Worm (Caenorhabditis elegans) whole organism, L3 larva: ENCODE data around the gene W06G6.17.
"Not testable (repeated sequence)": the region's sequence is repeated elsewhere in the genome, so short reads cannot be mapped to it uniquely, and the experiment has no call there.

Experiments used
- R02D3.7 ChIP-seq: fragments of 150-350 bp; optimal IDR thresholded peaks from 2 replicates; lab custom pipeline; 2014; ENCODE audit warnings: missing biosample characterization, missing genetic modification characterization
- aly-2 ChIP-seq: fragments of 150-350 bp; optimal IDR thresholded peaks from 2 replicates; lab custom pipeline; 2014; ENCODE audit warnings: missing biosample characterization, missing genetic modification characterization
- ceh-16 ChIP-seq: sonication (generic microtip); optimal IDR thresholded peaks from 2 replicates; lab custom pipeline; 2017; ENCODE audit warnings: missing biosample characterization, missing genetic modification characterization
- ceh-82 ChIP-seq: fragments of 150-350 bp; optimal IDR thresholded peaks from 2 replicates; lab custom pipeline; 2014; ENCODE audit warnings: missing biosample characterization, missing genetic modification characterization
- ceh-9 ChIP-seq: sonication (generic microtip); optimal IDR thresholded peaks from 2 replicates; lab custom pipeline; 2018; ENCODE audit warnings: missing biosample characterization, missing genetic modification characterization
- daf-12 ChIP-seq: fragments of 150-350 bp; optimal IDR thresholded peaks from 2 replicates; lab custom pipeline; 2014; ENCODE audit warnings: missing biosample characterization, missing genetic modification reagents, missing genetic modification characterization
- egl-27 ChIP-seq: sonication (generic microtip); optimal IDR thresholded peaks from 4 replicates; lab custom pipeline; 2017; ENCODE audit warnings: missing biosample characterization, missing genetic modification reagents, missing genetic modification characterization
- elt-1 ChIP-seq: fragments of 150-350 bp; optimal IDR thresholded peaks from 2 replicates; lab custom pipeline; 2014; ENCODE audit warnings: missing biosample characterization, missing genetic modification characterization
- elt-2 ChIP-seq: sonication (generic microtip); optimal IDR thresholded peaks from 2 replicates; lab custom pipeline; 2016; ENCODE audit warnings: missing genetic modification reagents, mild to moderate bottlenecking, missing genetic modification characterization, missing compliant biosample characterization
- elt-3 ChIP-seq, 3 experiments: fragments of 150-350 bp in 1 of 3; sonication (generic microtip) in 2 of 3; optimal IDR thresholded peaks; 2 replicates in 2 of 3; 4 replicates in 1 of 3; lab custom pipeline; 2014 to 2017; ENCODE audit warnings: missing biosample characterization in 3 of 3, missing genetic modification characterization in 3 of 3
- eor-1 ChIP-seq, 2 experiments: fragments of 150-350 bp; optimal IDR thresholded peaks; 2 replicates each; lab custom pipeline; 2014 to 2018; ENCODE audit warnings: missing biosample characterization in 2 of 2, missing genetic modification characterization in 2 of 2
- fos-1 ChIP-seq: fragments of 150-350 bp; optimal IDR thresholded peaks from 2 replicates; lab custom pipeline; 2014; ENCODE audit warnings: missing biosample characterization, missing genetic modification characterization
- hmg-11 ChIP-seq: sonication (generic microtip); optimal IDR thresholded peaks from 2 replicates; lab custom pipeline; 2016; ENCODE audit warnings: missing genetic modification characterization, missing compliant biosample characterization
- jun-1 ChIP-seq: fragments of 150-350 bp; optimal IDR thresholded peaks from 2 replicates; lab custom pipeline; 2014; ENCODE audit warnings: missing biosample characterization, missing genetic modification reagents, missing genetic modification characterization
- lin-15B ChIP-seq: fragments of 150-350 bp; optimal IDR thresholded peaks from 2 replicates; lab custom pipeline; 2014; ENCODE audit warnings: missing biosample characterization, missing genetic modification characterization
- lsy-12 ChIP-seq: sonication (generic microtip); optimal IDR thresholded peaks from 2 replicates; lab custom pipeline; 2016; ENCODE audit warnings: mild to moderate bottlenecking, missing genetic modification characterization, missing compliant biosample characterization
- mml-1 ChIP-seq: fragments of 150-350 bp; sonication (generic microtip); optimal IDR thresholded peaks from 3 replicates; lab custom pipeline; 2014; ENCODE audit warnings: missing biosample characterization, missing genetic modification characterization
- nfya-1 ChIP-seq: sonication (generic microtip); optimal IDR thresholded peaks from 2 replicates; lab custom pipeline; 2017; ENCODE audit warnings: missing genetic modification characterization, mild to moderate bottlenecking, missing compliant biosample characterization, antibody characterized with exemption, moderate library complexity; ENCODE audit not compliant: insufficient read depth
- nhr-11 ChIP-seq: fragments of 150-350 bp; optimal IDR thresholded peaks from 2 replicates; lab custom pipeline; 2014; ENCODE audit warnings: missing biosample characterization, missing genetic modification characterization
- nhr-12 ChIP-seq: fragments of 150-350 bp; optimal IDR thresholded peaks from 2 replicates; lab custom pipeline; 2014; ENCODE audit warnings: missing biosample characterization, missing genetic modification characterization
- nhr-23 ChIP-seq: fragments of 150-350 bp; optimal IDR thresholded peaks from 2 replicates; lab custom pipeline; 2014; ENCODE audit warnings: missing biosample characterization, missing genetic modification reagents, missing genetic modification characterization
- nhr-25 ChIP-seq: sonication (generic microtip); optimal IDR thresholded peaks from 2 replicates; lab custom pipeline; 2017; ENCODE audit warnings: missing biosample characterization, missing genetic modification characterization
- nhr-28 ChIP-seq: fragments of 150-350 bp; optimal IDR thresholded peaks from 2 replicates; lab custom pipeline; 2014; ENCODE audit warnings: missing biosample characterization, missing genetic modification characterization
- nhr-43 ChIP-seq: sonication (generic microtip); optimal IDR thresholded peaks from 2 replicates; lab custom pipeline; 2016; ENCODE audit warnings: mild to moderate bottlenecking, missing genetic modification characterization, missing compliant biosample characterization; ENCODE audit not compliant: poor library complexity, severe bottlenecking
- nhr-67 ChIP-seq: fragments of 150-350 bp; optimal IDR thresholded peaks from 2 replicates; lab custom pipeline; 2014; ENCODE audit warnings: missing biosample characterization, missing genetic modification characterization
- nhr-76 ChIP-seq: fragments of 150-350 bp; sonication (generic microtip); optimal IDR thresholded peaks from 5 replicates; lab custom pipeline; 2014; ENCODE audit warnings: missing biosample characterization, missing genetic modification characterization
- nhr-77 ChIP-seq: fragments of 150-350 bp; optimal IDR thresholded peaks from 2 replicates; lab custom pipeline; 2014; ENCODE audit warnings: missing biosample characterization, missing genetic modification characterization
- pha-4 ChIP-seq: fragments of 150-350 bp; optimal IDR thresholded peaks from 2 replicates; lab custom pipeline; 2014; ENCODE audit warnings: missing biosample characterization, missing genetic modification reagents, missing genetic modification characterization
- pqm-1 ChIP-seq: fragments of 150-350 bp; optimal IDR thresholded peaks from 2 replicates; lab custom pipeline; 2017; ENCODE audit warnings: missing biosample characterization, missing genetic modification characterization, inconsistent platforms
- sea-2 ChIP-seq: fragments of 150-350 bp; sonication (generic microtip); optimal IDR thresholded peaks from 4 replicates; lab custom pipeline; 2014; ENCODE audit warnings: missing biosample characterization, missing genetic modification reagents, missing genetic modification characterization
- snpc-4 ChIP-seq: fragments of 150-350 bp; optimal IDR thresholded peaks from 2 replicates; lab custom pipeline; 2014; ENCODE audit warnings: missing biosample characterization, missing genetic modification characterization
- unc-39 ChIP-seq: sonication (generic microtip); optimal IDR thresholded peaks from 4 replicates; lab custom pipeline; 2017; ENCODE audit warnings: missing biosample characterization, missing genetic modification characterization
- unc-62 ChIP-seq: fragments of 150-350 bp; sonication (generic microtip); optimal IDR thresholded peaks from 4 replicates; lab custom pipeline; 2014; ENCODE audit warnings: missing biosample characterization, missing genetic modification reagents, missing genetic modification characterization
- zag-1 ChIP-seq: fragments of 150-350 bp; optimal IDR thresholded peaks from 2 replicates; lab custom pipeline; 2014; ENCODE audit warnings: missing biosample characterization, missing genetic modification characterization
- ztf-11 ChIP-seq: fragments of 150-350 bp; optimal IDR thresholded peaks from 2 replicates; lab custom pipeline; 2014; ENCODE audit warnings: missing biosample characterization, missing genetic modification characterization
- ztf-4 ChIP-seq: fragments of 150-350 bp; optimal IDR thresholded peaks from 2 replicates; lab custom pipeline; 2014; ENCODE audit warnings: missing biosample characterization, missing genetic modification characterization

The W06G6.17 gene

ce11 chrV:16671190-16671589, 26.1 kb upstream of the W06G6.17 start, which contains the start of gene str-61:
Gene str-61, minus strand, starts transcription at chrV:16671290.
- TF ChIP-seq unc-62 (no peak), zag-1 (no peak), ztf-11 (tag; lab: Kevin White, UChicago) (no peak), hmg-11 (tag; lab: Kevin White, UChicago) (no peak), nhr-76 (tag; lab: Kevin White, UChicago) (no peak), daf-12 (tag; lab: Kevin White, UChicago) (no peak), ceh-9 (tag; lab: Kevin White, UChicago) (no peak), pha-4 (no peak), elt-3 (tag; optimal IDR thresholded peaks at IDR 0.05; lab: Kevin White, UChicago) (no peak), mml-1 (no peak), fos-1 (no peak), egl-27 (tag; lab: Kevin White, UChicago) (no peak), nfya-1 (tag; lab: Kevin White, UChicago) (no peak)

- TF ChIP-seq aly-2 (tag; lab: Kevin White, UChicago), result no peak
- TF ChIP-seq ztf-11 (tag; lab: Kevin White, UChicago), result no peak
- TF ChIP-seq jun-1 (tag; lab: Kevin White, UChicago), result no peak
- TF ChIP-seq elt-2 (tag; lab: Kevin White, UChicago), result no peak
- TF ChIP-seq nhr-25 (tag; lab: Kevin White, UChicago), result no peak
- TF ChIP-seq ceh-9 (tag; lab: Kevin White, UChicago), result no peak
- TF ChIP-seq nhr-23 (tag; lab: Kevin White, UChicago), result no peak
- TF ChIP-seq pqm-1 (tag; lab: Kevin White, UChicago), result no peak
- TF ChIP-seq eor-1 (tag; optimal IDR thresholded peaks at IDR 0.05; lab: Kevin White, UChicago), result no peak
- no peak for TF ChIP-seq ztf-4 (tag; lab: Kevin White, UChicago)
- TF ChIP-seq R02D3.7 (tag; lab: Kevin White, UChicago), result no peak
- TF ChIP-seq elt-3 (tag; optimal IDR thresholded peaks at IDR 0.05; lab: Kevin White, UChicago), result no peak
- no peak for TF ChIP-seq ceh-16 (tag; lab: Kevin White, UChicago)
- TF ChIP-seq zag-1, result no peak
- TF ChIP-seq snpc-4, result no peak
- TF ChIP-seq lin-15B, result no peak
- TF ChIP-seq sea-2, result no peak
- TF ChIP-seq nhr-67, result no peak
These were observed 23.4 kb upstream of the W06G6.17 start, which contains the start of gene F14F8.9 for ce11 chrV:16668473-16668872. Gene F14F8.9, minus strand, starts transcription at chrV:16668573.

ce11 chrV:16666647-16667046, 21.6 kb upstream of the W06G6.17 start, which contains the start of gene F14F8.14:
Gene F14F8.14, minus strand, starts transcription at chrV:16666747.
- TF ChIP-seq lsy-12 (tag; lab: Kevin White, UChicago) (no peak), ztf-11 (tag; lab: Kevin White, UChicago) (no peak), elt-2 (tag; lab: Kevin White, UChicago) (no peak), nhr-67 (no peak), nhr-11 (no peak), fos-1 (no peak), nhr-28 (tag; lab: Kevin White, UChicago) (no peak), pqm-1 (tag; lab: Kevin White, UChicago) (no peak), nhr-77 (tag; lab: Kevin White, UChicago) (no peak), elt-1 (tag; lab: Kevin White, UChicago) (no peak), lin-15B (no peak), nhr-12 (tag; lab: Kevin White, UChicago) (no peak), pha-4 (no peak), ceh-82 (tag; lab: Kevin White, UChicago) (no peak), unc-39 (tag; lab: Kevin White, UChicago) (no peak)
- TF ChIP-seq, all 47 proteins: peak for 0

- not testable (repeated sequence) for TF ChIP-seq nhr-43, sea-2, nhr-67
These were observed 15.8 kb upstream of the W06G6.17 start, which contains the start of gene Y70C5B.2 for ce11 chrV:16660816-16661215. Gene Y70C5B.2, minus strand, starts transcription at chrV:16660916.

- not testable (repeated sequence) for TF ChIP-seq nhr-77 (tag; lab: Kevin White, UChicago); ceh-16 (tag; lab: Kevin White, UChicago); nhr-67
- TF ChIP-seq, all 47 proteins: peak for 0; not testable (repeated sequence) for 47
These were observed 9.2 kb upstream of the W06G6.17 start, which contains the start of gene W06G6.15 for ce11 chrV:16654242-16654641. Gene W06G6.15, plus strand, starts transcription at chrV:16654542.
